Comparison of ENCODE assay signal across 1 fruit fly cellular context in genomic region chr3L:6256408-6257188, dm6.
TF ChIP-seq lines count a peak whose summit lies in the region.

Gene Best2, minus strand, starts transcription at chr3L:6256665.

TF ChIP-seq in whole organism, embryonic, 481 proteins besides CTCF, POLR2A, EP300 and RAD21 (continued from another document and continues in another):
- TF ChIP-seq tgo (GFP tag; IDR thresholded peaks at IDR 0.05; lab: Robert Waterston, UW) (peak; percentile 93), Opbp (GFP tag; IDR thresholded peaks at IDR 0.05; lab: Robert Waterston, UW; ENCODE audit: partially characterized antibody) (0 out of 3 replicates have a peak, but pooled peaks have one; percentile 36), CG6175 (GFP tag; IDR thresholded peaks at IDR 0.05; lab: Robert Waterston, UW) (peak; percentile 74), CG3847 (GFP tag; IDR thresholded peaks at IDR 0.05; lab: Robert Waterston, UW) (peak; percentile 95), CG17912 (GFP tag; optimal IDR thresholded peaks at IDR 0.05; lab: Kevin White, UChicago) (no peak), croc (GFP tag; conservative IDR thresholded peaks at IDR 0.05; lab: Robert Waterston, UW) (peak; percentile 92), pros (GFP tag; optimal IDR thresholded peaks at IDR 0.05; lab: Kevin White, UChicago) (peak; percentile 75), Hmx (GFP tag; optimal IDR thresholded peaks at IDR 0.05; lab: Kevin White, UChicago) (peak; percentile 57), CG17385 (GFP tag; optimal IDR thresholded peaks at IDR 0.05; lab: Kevin White, UChicago) (peak; percentile 79), pfk (GFP tag; optimal IDR thresholded peaks at IDR 0.05; lab: Kevin White, UChicago) (no peak), pzg (GFP tag; optimal IDR thresholded peaks at IDR 0.05; lab: Kevin White, UChicago) (no peak), kay (GFP tag; optimal IDR thresholded peaks at IDR 0.05; lab: Kevin White, UChicago) (peak; percentile 79), CG7372 (GFP tag; IDR thresholded peaks at IDR 0.05; lab: Robert Waterston, UW) (peak; percentile 93), Myb (GFP tag; optimal IDR thresholded peaks at IDR 0.05; lab: Kevin White, UChicago) (peak; percentile 37), CG14441 (GFP tag; IDR thresholded peaks at IDR 0.05; lab: Robert Waterston, UW) (peak; percentile 89), CG10267 (tag; optimal IDR thresholded peaks at IDR 0.05; lab: Kevin White, UChicago) (peak; percentile 84), H15 (GFP tag; IDR thresholded peaks at IDR 0.05; lab: Robert Waterston, UW) (peak; percentile 87), bowl (GFP tag; IDR thresholded peaks at IDR 0.05; lab: Robert Waterston, UW) (peak; percentile 26; the same call in 1 of the 2 replicates), NFAT (GFP tag; IDR thresholded peaks at IDR 0.05; lab: Robert Waterston, UW) (peak; percentile 83), hth (optimal IDR thresholded peaks at IDR 0.05; lab: Kevin White, UChicago) (no peak), CG9437 (GFP tag; optimal IDR thresholded peaks at IDR 0.05; lab: Kevin White, UChicago) (peak; percentile 74), CG15696 (tag; optimal IDR thresholded peaks at IDR 0.05; lab: Kevin White, UChicago) (peak; percentile 68), CG14965 (GFP tag; optimal IDR thresholded peaks at IDR 0.05; lab: Kevin White, UChicago; ENCODE audit: borderline replicate concordance) (no peak), tap (tag; optimal IDR thresholded peaks at IDR 0.05; lab: Kevin White, UChicago) (peak; percentile 76), tup (GFP tag; optimal IDR thresholded peaks at IDR 0.05; lab: Kevin White, UChicago) (peak; percentile 36), Atf-2 (GFP tag; optimal IDR thresholded peaks at IDR 0.05; lab: Kevin White, UChicago) (peak; percentile 59), CG43689 (GFP tag; IDR thresholded peaks at IDR 0.05; lab: Robert Waterston, UW) (peak; percentile 81), caup (GFP tag; optimal IDR thresholded peaks at IDR 0.05; lab: Kevin White, UChicago; ENCODE audit: severe bottlenecking) (peak; percentile 79), CG17328 (GFP tag; IDR thresholded peaks at IDR 0.05; lab: Robert Waterston, UW) (peak; percentile 87), PHDP (tag; optimal IDR thresholded peaks at IDR 0.05; lab: Kevin White, UChicago) (peak; percentile 86), CG18011 (GFP tag; optimal IDR thresholded peaks at IDR 0.05; lab: Kevin White, UChicago) (peak; percentile 42), CG2889 (GFP tag; IDR thresholded peaks at IDR 0.05; lab: Robert Waterston, UW) (peak; percentile 76; the same call in 1 of the 3 replicates), wor (GFP tag; IDR thresholded peaks at IDR 0.05; lab: Robert Waterston, UW) (peak; percentile 87), E2f1 (GFP tag; IDR thresholded peaks at IDR 0.05; lab: Robert Waterston, UW) (peak; percentile 92), Atf6 (GFP tag; IDR thresholded peaks at IDR 0.05; lab: Robert Waterston, UW) (peak; percentile 93), chn (GFP tag; optimal IDR thresholded peaks at IDR 0.05; lab: Kevin White, UChicago) (peak; percentile 69), bbx (GFP tag; IDR thresholded peaks at IDR 0.05; lab: Robert Waterston, UW; ENCODE audit: partially characterized antibody) (peak; percentile 38; the same call in 1 of the 2 replicates), gcm (GFP tag; optimal IDR thresholded peaks at IDR 0.05; lab: Kevin White, UChicago) (peak; percentile 72), ranshi (GFP tag; IDR thresholded peaks at IDR 0.05; lab: Robert Waterston, UW) (peak; percentile 90), eyg (GFP tag; optimal IDR thresholded peaks at IDR 0.05; lab: Kevin White, UChicago) (peak; percentile 53), CG3838 (GFP tag; optimal IDR thresholded peaks at IDR 0.05; lab: Kevin White, UChicago) (peak; percentile 51), pum (GFP tag; optimal IDR thresholded peaks at IDR 0.05; lab: Kevin White, UChicago) (peak; percentile 73), sug (tag; optimal IDR thresholded peaks at IDR 0.05; lab: Kevin White, UChicago) (peak; percentile 91), ac (GFP tag; optimal IDR thresholded peaks at IDR 0.05; lab: Kevin White, UChicago) (no peak), kni (GFP tag; optimal IDR thresholded peaks at IDR 0.05; lab: Kevin White, UChicago) (peak; percentile 71), CG13424 (tag; optimal IDR thresholded peaks at IDR 0.05; lab: Kevin White, UChicago) (peak; percentile 95), ttk (GFP tag; IDR thresholded peaks at IDR 0.05; lab: Robert Waterston, UW) (peak; percentile 90), CG42726 (GFP tag; IDR thresholded peaks at IDR 0.05; lab: Robert Waterston, UW; ENCODE audit: partially characterized antibody) (0 out of 2 replicates have a peak, but pooled peaks have one; percentile 16), disco-r (GFP tag; optimal IDR thresholded peaks at IDR 0.05; lab: Kevin White, UChicago) (no peak), ham (GFP tag; IDR thresholded peaks at IDR 0.05; lab: Robert Waterston, UW) (peak; percentile 76; the same call in 1 of the 2 replicates), CG11723 (GFP tag; optimal IDR thresholded peaks at IDR 0.05; lab: Kevin White, UChicago) (peak; percentile 61), CG3065 (GFP tag; optimal IDR thresholded peaks at IDR 0.05; lab: Kevin White, UChicago) (no peak), CG7271 (tag; optimal IDR thresholded peaks at IDR 0.05; lab: Kevin White, UChicago) (no peak), rib (GFP tag; IDR thresholded peaks at IDR 0.05; lab: Robert Waterston, UW) (peak; percentile 86), repo (GFP tag; optimal IDR thresholded peaks at IDR 0.05; lab: Kevin White, UChicago) (no peak), lmd (GFP tag; IDR thresholded peaks at IDR 0.05; lab: Robert Waterston, UW) (peak; percentile 94), CG10543 (GFP tag; optimal IDR thresholded peaks at IDR 0.05; lab: Kevin White, UChicago) (peak; percentile 90), CrebB (tag; optimal IDR thresholded peaks at IDR 0.05; lab: Kevin White, UChicago) (peak; percentile 50), Rfx (GFP tag; IDR thresholded peaks at IDR 0.05; lab: Robert Waterston, UW) (peak; percentile 95), CG12219 (GFP tag; optimal IDR thresholded peaks at IDR 0.05; lab: Kevin White, UChicago) (peak; percentile 58), CG4820 (GFP tag; optimal IDR thresholded peaks at IDR 0.05; lab: Kevin White, UChicago) (peak; percentile 76), CG12104 (GFP tag; optimal IDR thresholded peaks at IDR 0.05; lab: Kevin White, UChicago) (peak; percentile 83), tna (GFP tag; IDR thresholded peaks at IDR 0.05; lab: Robert Waterston, UW; ENCODE audit: partially characterized antibody) (no peak), CG31388 (GFP tag; optimal IDR thresholded peaks at IDR 0.05; lab: Kevin White, UChicago) (peak; percentile 39), CkIIα-i1 (GFP tag; IDR thresholded peaks at IDR 0.05; lab: Robert Waterston, UW) (no peak; the same call in 1 of the 2 replicates), trh (GFP tag; optimal IDR thresholded peaks at IDR 0.05; lab: Kevin White, UChicago) (peak; percentile 55), Vsx1 (GFP tag; optimal IDR thresholded peaks at IDR 0.05; lab: Kevin White, UChicago) (peak; percentile 31), chm (GFP tag; IDR thresholded peaks at IDR 0.05; lab: Robert Waterston, UW) (peak; percentile 67), cato (GFP tag; optimal IDR thresholded peaks at IDR 0.05; lab: Kevin White, UChicago; ENCODE audit: borderline replicate concordance) (peak; percentile 63), exex (tag; optimal IDR thresholded peaks at IDR 0.05; lab: Kevin White, UChicago) (peak; percentile 43), Oli (tag; optimal IDR thresholded peaks at IDR 0.05; lab: Kevin White, UChicago) (peak; percentile 90), CG15479 (GFP tag; optimal IDR thresholded peaks at IDR 0.05; lab: Kevin White, UChicago) (no peak), CG17802 (tag; optimal IDR thresholded peaks at IDR 0.05; lab: Kevin White, UChicago) (no peak), ato (GFP tag; IDR thresholded peaks at IDR 0.05; lab: Robert Waterston, UW; ENCODE audit: partially characterized antibody) (no peak), ewg (GFP tag; optimal IDR thresholded peaks at IDR 0.05; lab: Kevin White, UChicago) (peak; percentile 74), CG10462 (GFP tag; optimal IDR thresholded peaks at IDR 0.05; lab: Kevin White, UChicago) (peak; percentile 72), org-1 (GFP tag; optimal IDR thresholded peaks at IDR 0.05; lab: Kevin White, UChicago) (peak; percentile 75), schlank (tag; optimal IDR thresholded peaks at IDR 0.05; lab: Kevin White, UChicago) (peak; percentile 50), CG7839 (tag; optimal IDR thresholded peaks at IDR 0.05; lab: Kevin White, UChicago) (peak; percentile 96), CG33213 (GFP tag; optimal IDR thresholded peaks at IDR 0.05; lab: Kevin White, UChicago) (peak; percentile 63), CG2120 (GFP tag; optimal IDR thresholded peaks at IDR 0.05; lab: Kevin White, UChicago) (peak; percentile 91), psq (GFP tag; optimal IDR thresholded peaks at IDR 0.05; lab: Kevin White, UChicago) (no peak), kah (GFP tag; optimal IDR thresholded peaks at IDR 0.05; lab: Kevin White, UChicago) (peak; percentile 59), stwl (tag; optimal IDR thresholded peaks at IDR 0.05; lab: Kevin White, UChicago) (no peak), Asciz (GFP tag; optimal IDR thresholded peaks at IDR 0.05; lab: Kevin White, UChicago) (peak; percentile 77), HmgD (GFP tag; optimal IDR thresholded peaks at IDR 0.05; lab: Kevin White, UChicago) (no peak), Ssrp (tag; optimal IDR thresholded peaks at IDR 0.05; lab: Kevin White, UChicago) (peak; percentile 77), HLH3B (GFP tag; IDR thresholded peaks at IDR 0.05; lab: Robert Waterston, UW) (peak; percentile 91), CG15514 (GFP tag; optimal IDR thresholded peaks at IDR 0.05; lab: Kevin White, UChicago) (peak; percentile 44), CG17361 (GFP tag; IDR thresholded peaks at IDR 0.05; lab: Robert Waterston, UW) (peak; percentile 93), BEAF-32 (GFP tag; optimal IDR thresholded peaks at IDR 0.05; lab: Kevin White, UChicago) (no peak), Ets65A (GFP tag; lab: Kevin White, UChicago) (peak; percentile 93), Sin3A (optimal IDR thresholded peaks at IDR 0.05; lab: Kevin White, UChicago) (no peak), NK7.1 (GFP tag; optimal IDR thresholded peaks at IDR 0.05; lab: Kevin White, UChicago) (peak; percentile 62), CG7786 (GFP tag; optimal IDR thresholded peaks at IDR 0.05; lab: Kevin White, UChicago) (peak; percentile 64), dm (GFP tag; optimal IDR thresholded peaks at IDR 0.05; lab: Kevin White, UChicago) (peak; percentile 36), CG11085 (GFP tag; IDR thresholded peaks at IDR 0.05; lab: Robert Waterston, UW) (peak; percentile 75), zen (tag; optimal IDR thresholded peaks at IDR 0.05; lab: Kevin White, UChicago) (peak; percentile 7), CG4707 (GFP tag; optimal IDR thresholded peaks at IDR 0.05; lab: Kevin White, UChicago) (no peak), HLH4C (GFP tag; IDR thresholded peaks at IDR 0.05; lab: Robert Waterston, UW; ENCODE audit: partially characterized antibody) (no peak), Bdp1 (GFP tag; optimal IDR thresholded peaks at IDR 0.05; lab: Kevin White, UChicago) (peak; percentile 61), MESR4 (GFP tag; optimal IDR thresholded peaks at IDR 0.05; lab: Kevin White, UChicago) (no peak), so (GFP tag; IDR thresholded peaks at IDR 0.05; lab: Robert Waterston, UW) (peak; percentile 90), sob (GFP tag; IDR thresholded peaks at IDR 0.05; lab: Robert Waterston, UW) (peak; percentile 93), dmrt99B (tag; optimal IDR thresholded peaks at IDR 0.05; lab: Kevin White, UChicago) (peak; percentile 96), Stat92E (GFP tag; optimal IDR thresholded peaks at IDR 0.05; lab: Kevin White, UChicago) (peak in 1 of 3 experiments; percentile 7), Hr3 (GFP tag; optimal IDR thresholded peaks at IDR 0.05; lab: Kevin White, UChicago) (peak; percentile 82), CG10321 (GFP tag; IDR thresholded peaks at IDR 0.05; lab: Robert Waterston, UW) (peak; percentile 54; the same call in 1 of the 2 replicates), CG7556 (GFP tag; optimal IDR thresholded peaks at IDR 0.05; lab: Kevin White, UChicago) (peak; percentile 92), fd96Cb (tag; optimal IDR thresholded peaks at IDR 0.05; lab: Kevin White, UChicago) (peak; percentile 84), CG5953 (GFP tag; IDR thresholded peaks at IDR 0.05; lab: Robert Waterston, UW) (peak; percentile 77), Side (GFP tag; optimal IDR thresholded peaks at IDR 0.05; lab: Kevin White, UChicago) (no peak), nom (GFP tag; optimal IDR thresholded peaks at IDR 0.05; lab: Kevin White, UChicago) (peak; percentile 85), CG12942 (GFP tag; optimal IDR thresholded peaks at IDR 0.05; lab: Kevin White, UChicago) (peak; percentile 38), CG9797 (GFP tag; optimal IDR thresholded peaks at IDR 0.05; lab: Kevin White, UChicago) (no peak), CG11398 (GFP tag; optimal IDR thresholded peaks at IDR 0.05; lab: Kevin White, UChicago) (peak; percentile 51), chinmo (GFP tag; IDR thresholded peaks at IDR 0.05; lab: Robert Waterston, UW; ENCODE audit: partially characterized antibody) (peak; percentile 78; the same call in 3 of the 4 replicates), Nf-YA (GFP tag; IDR thresholded peaks at IDR 0.05; lab: Robert Waterston, UW) (peak; percentile 79), cad (GFP tag; optimal IDR thresholded peaks at IDR 0.05; lab: Kevin White, UChicago) (no peak), pan (optimal IDR thresholded peaks at IDR 0.05; lab: Kevin White, UChicago) (no peak), pan (GFP tag; optimal IDR thresholded peaks at IDR 0.05 in 1 of 2, IDR thresholded peaks at IDR 0.05 in 1 of 2) (peak in 1 of 2 experiments; percentile 95), Fer3 (tag; optimal IDR thresholded peaks at IDR 0.05; lab: Kevin White, UChicago) (peak; percentile 83), pho (GFP tag; optimal IDR thresholded peaks at IDR 0.05; lab: Kevin White, UChicago) (peak; percentile 78), unpg (GFP tag; optimal IDR thresholded peaks at IDR 0.05; lab: Kevin White, UChicago) (peak; percentile 81), Lim3 (GFP tag; IDR thresholded peaks at IDR 0.05; lab: Robert Waterston, UW) (peak; percentile 65; the same call in 1 of the 2 replicates), sqz (GFP tag; optimal IDR thresholded peaks at IDR 0.05; lab: Kevin White, UChicago) (peak; percentile 72), dati (GFP tag; IDR thresholded peaks at IDR 0.05; lab: Robert Waterston, UW) (no peak), CG2129 (GFP tag; IDR thresholded peaks at IDR 0.05; lab: Robert Waterston, UW; ENCODE audit: partially characterized antibody) (no peak), ase (GFP tag; IDR thresholded peaks at IDR 0.05; lab: Robert Waterston, UW) (peak; percentile 87), CG9727 (GFP tag; optimal IDR thresholded peaks at IDR 0.05; lab: Kevin White, UChicago) (peak; percentile 87)
